Worm (Caenorhabditis elegans) whole organism, L1 larva: ENCODE results near the gene C23G10.10.
A peak's percentile ranks its signal among the peaks of the same experiment; 100 is the strongest.

Experiments used
- Y116A8C.19 ChIP-seq: sonication (generic microtip); optimal IDR thresholded peaks from 2 replicates; lab custom pipeline; 2016; ENCODE audit warnings: missing compliant biosample characterization, missing genetic modification characterization, borderline replicate concordance
- ama-1 ChIP-seq: fragments of 150-350 bp; optimal IDR thresholded peaks from 2 replicates; lab custom pipeline; 2014
- blmp-1 ChIP-seq: fragments of 150-350 bp; optimal IDR thresholded peaks from 2 replicates; lab custom pipeline; 2014; ENCODE audit warnings: missing biosample characterization, missing genetic modification characterization
- ces-1 ChIP-seq: fragments of 150-350 bp; optimal IDR thresholded peaks from 2 replicates; lab custom pipeline; 2014; ENCODE audit warnings: missing biosample characterization, missing genetic modification reagents, missing genetic modification characterization
- dpl-1 ChIP-seq, 3 experiments: fragments of 150-350 bp in 2 of 3; sonication (generic microtip) in 1 of 3; optimal IDR thresholded peaks; 2 replicates each; lab custom pipeline; 2014 to 2017; ENCODE audit warnings: missing biosample characterization in 3 of 3, missing genetic modification characterization in 3 of 3, missing genetic modification reagents in 3 of 3
- efl-1 ChIP-seq, 4 experiments: fragments of 150-350 bp; optimal IDR thresholded peaks in 3 of 4; peaks in 1 of 4; 1 replicate in 1 of 4; 2 replicates in 3 of 4; lab custom pipeline; 2014; ENCODE audit warnings: missing biosample characterization in 2 of 4, missing genetic modification characterization in 2 of 4, missing genetic modification reagents in 2 of 4
- egl-13 ChIP-seq: sonication (generic microtip); optimal IDR thresholded peaks from 2 replicates; lab custom pipeline; 2016; ENCODE audit warnings: missing genotype, missing genetic modification reagents, missing genetic modification characterization, missing compliant biosample characterization
- elt-3 ChIP-seq, 6 experiments: fragments of 150-350 bp in 1 of 6; sonication (generic microtip); optimal IDR thresholded peaks; 2 replicates each; lab custom pipeline; 2017 to 2018; ENCODE audit warnings: missing biosample characterization in 6 of 6, missing genetic modification characterization in 6 of 6, inconsistent platforms in 1 of 6
- fkh-10 ChIP-seq: sonication (generic microtip); optimal IDR thresholded peaks from 2 replicates; lab custom pipeline; 2017; ENCODE audit warnings: missing biosample characterization, missing genetic modification reagents, missing genetic modification characterization
- fkh-8 ChIP-seq: sonication (generic microtip); optimal IDR thresholded peaks from 2 replicates; lab custom pipeline; 2016; ENCODE audit warnings: mild to moderate bottlenecking, missing genetic modification characterization, missing compliant biosample characterization
- fos-1 ChIP-seq: fragments of 150-350 bp; optimal IDR thresholded peaks from 2 replicates; lab custom pipeline; 2014; ENCODE audit warnings: missing biosample characterization, missing genetic modification characterization
- lin-14 ChIP-seq: fragments of 200-800 bp; sonication (Bioruptor generic); optimal IDR thresholded peaks from 2 replicates; lab custom pipeline; 2018; ENCODE audit warnings: mild to moderate bottlenecking, missing genetic modification characterization, moderate library complexity, missing compliant biosample characterization
- lin-35 ChIP-seq, 2 experiments: fragments of 150-350 bp; optimal IDR thresholded peaks; 2 replicates each; lab custom pipeline; 2014; ENCODE audit warnings: missing biosample characterization in 2 of 2, missing genetic modification characterization in 2 of 2, missing genetic modification reagents in 2 of 2
- lin-39 ChIP-seq: fragments of 150-350 bp; optimal IDR thresholded peaks from 2 replicates; lab custom pipeline; 2014; ENCODE audit warnings: missing biosample characterization, missing genetic modification reagents, missing genetic modification characterization
- lsy-2 ChIP-seq, 2 experiments: fragments of 150-350 bp; optimal IDR thresholded peaks; 2 replicates each; lab custom pipeline; 2014; ENCODE audit warnings: missing biosample characterization in 2 of 2, missing genetic modification characterization in 2 of 2
- mdl-1 ChIP-seq, 2 experiments: fragments of 150-350 bp; optimal IDR thresholded peaks; 2 replicates each; lab custom pipeline; 2014 to 2017; ENCODE audit warnings: missing biosample characterization in 2 of 2, missing genetic modification characterization in 2 of 2, inconsistent platforms in 1 of 2
- mef-2 ChIP-seq: fragments of 150-350 bp; optimal IDR thresholded peaks from 2 replicates; lab custom pipeline; 2014; ENCODE audit warnings: missing biosample characterization, missing genetic modification characterization
- nhr-19 ChIP-seq: fragments of 200-800 bp; sonication (Bioruptor generic); conservative IDR thresholded peaks from 2 replicates; pipeline ENCODE4 v1.3.6; 2022; ENCODE audit warnings: missing genetic modification characterization, missing compliant biosample characterization
- nhr-20 ChIP-seq: sonication (generic microtip); optimal IDR thresholded peaks from 2 replicates; lab custom pipeline; 2016; ENCODE audit warnings: mild to moderate bottlenecking, missing genetic modification characterization, missing compliant biosample characterization
- nhr-28 ChIP-seq: fragments of 150-350 bp; optimal IDR thresholded peaks from 2 replicates; lab custom pipeline; 2014; ENCODE audit warnings: missing biosample characterization, missing genetic modification characterization
- nhr-47 ChIP-seq: sonication (generic microtip); optimal IDR thresholded peaks from 2 replicates; lab custom pipeline; 2016; ENCODE audit warnings: mild to moderate bottlenecking, missing genetic modification characterization, moderate library complexity, missing compliant biosample characterization
- nhr-71 ChIP-seq: sonication (generic microtip); optimal IDR thresholded peaks from 2 replicates; lab custom pipeline; 2016; ENCODE audit warnings: mild to moderate bottlenecking, missing genetic modification characterization, moderate library complexity, missing compliant biosample characterization
- nhr-77 ChIP-seq: fragments of 150-350 bp; optimal IDR thresholded peaks from 2 replicates; lab custom pipeline; 2014; ENCODE audit warnings: missing biosample characterization, missing genetic modification characterization
- nhr-85 ChIP-seq: sonication (generic microtip); peaks from one replicate; lab custom pipeline; 2016; ENCODE audit warnings: missing genetic modification characterization, inconsistent platforms, missing compliant biosample characterization
- pax-3 ChIP-seq: fragments of 200-800 bp; sonication (Bioruptor generic); optimal IDR thresholded peaks from 2 replicates; lab custom pipeline; 2018; ENCODE audit warnings: mild to moderate bottlenecking, missing genetic modification characterization, moderate library complexity, missing compliant biosample characterization
- pqm-1 ChIP-seq: sonication (generic microtip); optimal IDR thresholded peaks from 3 replicates; lab custom pipeline; 2017; ENCODE audit warnings: missing biosample characterization, missing genetic modification characterization
- rnt-1 ChIP-seq: sonication (generic microtip); optimal IDR thresholded peaks from 2 replicates; lab custom pipeline; 2016; ENCODE audit warnings: mild to moderate bottlenecking, missing genetic modification characterization, moderate library complexity, missing compliant biosample characterization
- sptf-1 ChIP-seq: fragments of 150-350 bp; optimal IDR thresholded peaks from 2 replicates; lab custom pipeline; 2014; ENCODE audit warnings: missing biosample characterization, missing genetic modification characterization
- tlp-1 ChIP-seq: fragments of 150-350 bp; optimal IDR thresholded peaks from 2 replicates; lab custom pipeline; 2014; ENCODE audit warnings: missing biosample characterization, missing genetic modification characterization
- unc-130 ChIP-seq: fragments of 150-350 bp; optimal IDR thresholded peaks from 2 replicates; lab custom pipeline; 2017; ENCODE audit warnings: missing biosample characterization, missing genetic modification characterization, inconsistent platforms
- unc-86 ChIP-seq: sonication (generic microtip); optimal IDR thresholded peaks from 2 replicates; lab custom pipeline; 2016; ENCODE audit warnings: missing genetic modification characterization, missing compliant biosample characterization
- xbp-1 ChIP-seq: sonication (generic microtip); optimal IDR thresholded peaks from 2 replicates; lab custom pipeline; 2016; ENCODE audit warnings: missing genetic modification characterization, missing compliant biosample characterization
- zag-1 ChIP-seq: fragments of 150-350 bp; optimal IDR thresholded peaks from 2 replicates; lab custom pipeline; 2014; ENCODE audit warnings: missing biosample characterization, missing genetic modification characterization

Gene C23G10.10

ce11 chrIII:6230870-6231269 is 17.1 kb upstream of the C23G10.10 start, which contains the start of gene esyt-2:
esyt-2 (minus strand) TSS chrIII:6230970.
- TF ChIP-seq nhr-71 (tag; lab: Kevin White, UChicago) (peak; percentile 54), ces-1 (GFP tag; lab: Kevin White, UChicago) (no peak), lin-14 (peak; percentile 5), nhr-47 (tag; lab: Kevin White, UChicago) (no peak), zag-1 (tag; lab: Kevin White, UChicago) (no peak), rnt-1 (peak; percentile 6), egl-13 (tag; lab: Kevin White, UChicago) (no peak), xbp-1 (tag; lab: Kevin White, UChicago) (no peak)
- TF ChIP-seq, all 84 proteins: peak for 3

- TF ChIP-seq nhr-77 (tag; lab: Kevin White, UChicago) (no peak), unc-86 (tag; lab: Kevin White, UChicago) (peak; percentile 5), lin-14 (peak; percentile 30), fkh-8 (tag; lab: Kevin White, UChicago) (peak; percentile 57)
Observed at ce11 chrIII:6221403-6221802, 7.6 kb upstream of the C23G10.10 start.

ce11 chrIII:6216833-6217466 is 3.1 kb upstream of the C23G10.10 start, which contains the start of gene hot-4:
hot-4 (plus strand) TSS chrIII:6217416.
- no peak for TF ChIP-seq lin-39 (tag; lab: Kevin White, UChicago)
- no peak for TF ChIP-seq Y116A8C.19 (tag; lab: Kevin White, UChicago)
- no peak for TF ChIP-seq mef-2 (tag; lab: Kevin White, UChicago)
- TF ChIP-seq blmp-1 (tag; lab: Kevin White, UChicago): peak; percentile 34
- no peak for TF ChIP-seq fkh-10 (GFP tag; lab: Kevin White, UChicago)
- no peak for TF ChIP-seq efl-1 (optimal IDR thresholded peaks at IDR 0.05; lab: Kevin White, UChicago)
- TF ChIP-seq efl-1 (GFP tag; optimal IDR thresholded peaks at IDR 0.05 in 1 of 2; lab: Kevin White, UChicago): no peak
- TF ChIP-seq, all 84 proteins: peak for 1

DNA sequence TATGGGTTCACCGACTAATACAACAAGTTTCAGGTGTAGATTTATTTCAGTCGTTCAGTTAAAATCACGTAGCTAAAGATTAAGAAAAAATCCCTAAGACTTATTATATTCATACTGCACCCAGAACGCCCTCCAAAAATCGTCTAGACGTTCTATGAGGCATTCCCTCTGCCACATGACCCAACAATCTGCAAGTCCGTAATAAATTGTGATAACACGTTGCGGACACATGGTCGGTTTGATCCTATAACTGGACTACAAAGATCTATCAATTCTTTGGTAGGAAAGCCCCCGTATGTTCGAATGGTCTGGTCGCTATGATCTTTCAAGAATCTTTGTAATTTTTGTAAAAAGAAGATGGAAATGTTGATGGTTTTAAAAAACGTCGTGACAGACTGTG is 2.1 kb upstream of the C23G10.10 start:
- TF ChIP-seq pax-3 (tag; lab: Kevin White, UChicago) (no peak), dpl-1 (GFP tag; optimal IDR thresholded peaks at IDR 0.05; lab: Kevin White, UChicago) (peak in 1 of 3 experiments; percentile 13), nhr-28 (tag; lab: Kevin White, UChicago) (no peak), unc-130 (peak; percentile 44), nhr-85 (tag; lab: Kevin White, UChicago) (peak; percentile 47), nhr-20 (tag; lab: Kevin White, UChicago) (peak; percentile 12), lsy-2 (tag; optimal IDR thresholded peaks at IDR 0.05; lab: Kevin White, UChicago) (peak in 1 of 2 experiments; percentile 34), elt-3 (tag; optimal IDR thresholded peaks at IDR 0.05; lab: Kevin White, UChicago) (peak in 1 of 6 experiments; percentile 72), lin-35 (GFP tag; optimal IDR thresholded peaks at IDR 0.05; lab: Kevin White, UChicago) (peak in 1 of 2 experiments; percentile 47), fos-1 (no peak), blmp-1 (tag; lab: Kevin White, UChicago) (peak; percentile 76), nhr-19 (GFP tag; lab: Robert Waterston, UW) (peak; percentile 67), ama-1 (lab: Kevin White, UChicago) (no peak), mdl-1 (tag; optimal IDR thresholded peaks at IDR 0.05; lab: Kevin White, UChicago) (peak in 1 of 2 experiments; percentile 59)
- TF ChIP-seq, all 84 proteins: peak for 10

ce11 chrIII:6215476-6215875 is 1.7 kb upstream of the C23G10.10 start, which contains the start of gene C23G10.11:
C23G10.11 (minus strand) TSS chrIII:6215576.
- TF ChIP-seq mdl-1 (tag; optimal IDR thresholded peaks at IDR 0.05; lab: Kevin White, UChicago) (peak in 1 of 2 experiments; percentile 16), elt-3 (tag; optimal IDR thresholded peaks at IDR 0.05; lab: Kevin White, UChicago) (peak in 1 of 6 experiments; percentile 25), tlp-1 (tag; lab: Kevin White, UChicago) (no peak), blmp-1 (tag; lab: Kevin White, UChicago) (peak; percentile 57), pqm-1 (tag; lab: Kevin White, UChicago) (no peak), lsy-2 (tag; optimal IDR thresholded peaks at IDR 0.05; lab: Kevin White, UChicago) (peak in 1 of 2 experiments; percentile 12), sptf-1 (tag; lab: Kevin White, UChicago) (no peak)
